Fruit fly (Drosophila melanogaster) whole organism, embryonic: ENCODE results near the gene Mrgn1.
A peak's percentile ranks its signal among the peaks of the same experiment; 100 is the strongest.

Source experiments
- Bdp1 ChIP-seq: fragments of 200-800 bp; sonication (Bioruptor generic); optimal IDR thresholded peaks from 3 replicates; lab custom pipeline; 2016; ENCODE audit warnings: missing biosample characterization, missing genetic modification characterization
- Blimp-1 ChIP-seq: fragments of 200-800 bp; sonication (Bioruptor generic); optimal IDR thresholded peaks from 3 replicates; lab custom pipeline; 2018; ENCODE audit warnings: missing biosample characterization, missing genetic modification characterization, mild to moderate bottlenecking, moderate library complexity, missing genetic modification reagents
- BtbVII ChIP-seq: fragments of 200-800 bp; sonication (Bioruptor generic); optimal IDR thresholded peaks from 3 replicates; lab custom pipeline; 2017; ENCODE audit warnings: missing biosample characterization, mild to moderate bottlenecking, missing genetic modification characterization
- C15 ChIP-seq: fragments of 200-800 bp; sonication (Bioruptor generic); IDR thresholded peaks from 3 replicates; pipeline ENCODE4 v1.3.6; 2022; ENCODE audit warnings: missing biosample characterization, missing genetic modification characterization
- CG10267 ChIP-seq: fragments of 200-800 bp; sonication (Bioruptor generic); optimal IDR thresholded peaks from 2 replicates; lab custom pipeline; 2018; ENCODE audit warnings: missing biosample characterization, mild to moderate bottlenecking, missing genetic modification characterization, moderate library complexity
- CG12391 ChIP-seq: fragments of 200-800 bp; sonication (Bioruptor generic); optimal IDR thresholded peaks from 3 replicates; lab custom pipeline; 2018; ENCODE audit warnings: missing biosample characterization, mild to moderate bottlenecking, missing genetic modification characterization, moderate library complexity
- CG13123 ChIP-seq: fragments of 200-800 bp; sonication (Bioruptor generic); optimal IDR thresholded peaks from 2 replicates; lab custom pipeline; 2016; ENCODE audit warnings: missing biosample characterization, missing genetic modification characterization
- CG13775 ChIP-seq: fragments of 200-800 bp; sonication (Bioruptor generic); optimal IDR thresholded peaks from 3 replicates; lab custom pipeline; 2017; ENCODE audit warnings: missing biosample characterization, mild to moderate bottlenecking, missing genetic modification characterization
- CG14710 ChIP-seq: fragments of 200-800 bp; sonication (Bioruptor generic); optimal IDR thresholded peaks from 3 replicates; lab custom pipeline; 2019; ENCODE audit warnings: missing biosample characterization, mild to moderate bottlenecking, missing genetic modification characterization, moderate library complexity
- CG18619 ChIP-seq: fragments of 200-800 bp; sonication (Bioruptor generic); optimal IDR thresholded peaks from 3 replicates; lab custom pipeline; 2017; ENCODE audit warnings: missing biosample characterization, mild to moderate bottlenecking, missing genetic modification characterization
- CG2199 ChIP-seq: fragments of 200-800 bp; sonication (Bioruptor generic); IDR thresholded peaks from 3 replicates; pipeline ENCODE4 v1.3.6; 2022; ENCODE audit warnings: missing biosample characterization, missing genetic modification characterization
- CG2712 ChIP-seq: fragments of 200-800 bp; optimal IDR thresholded peaks from 3 replicates; lab custom pipeline; 2019; ENCODE audit warnings: missing biosample characterization, mild to moderate bottlenecking, missing genetic modification characterization, moderate library complexity
- CG30020 ChIP-seq: fragments of 200-800 bp; optimal IDR thresholded peaks from 2 replicates; lab custom pipeline; 2019; ENCODE audit warnings: missing biosample characterization, mild to moderate bottlenecking, missing genetic modification characterization, moderate library complexity
- CG34376 ChIP-seq: fragments of 200-800 bp; sonication (Bioruptor generic); optimal IDR thresholded peaks from 2 replicates; lab custom pipeline; 2018; ENCODE audit warnings: missing biosample characterization, mild to moderate bottlenecking, missing genetic modification characterization
- CG4282 ChIP-seq: fragments of 200-800 bp; sonication (Bioruptor generic); optimal IDR thresholded peaks from 2 replicates; lab custom pipeline; 2016; ENCODE audit warnings: missing biosample characterization, missing genetic modification characterization
- CG4360 ChIP-seq: fragments of 200-800 bp; sonication (Bioruptor generic); IDR thresholded peaks from 2 replicates; pipeline ENCODE4 v1.3.6; 2022; ENCODE audit warnings: missing biosample characterization, missing genetic modification characterization
- CG4707 ChIP-seq: fragments of 200-800 bp; sonication (Bioruptor generic); optimal IDR thresholded peaks from 2 replicates; lab custom pipeline; 2018; ENCODE audit warnings: missing biosample characterization, mild to moderate bottlenecking, missing genetic modification characterization, moderate library complexity
- CG4854 ChIP-seq: fragments of 200-800 bp; sonication (Bioruptor generic); optimal IDR thresholded peaks from 2 replicates; lab custom pipeline; 2016; ENCODE audit warnings: missing biosample characterization, missing genetic modification characterization, inconsistent platforms
- CG6654 ChIP-seq: fragments of 200-800 bp; sonication (Bioruptor generic); optimal IDR thresholded peaks from 2 replicates; lab custom pipeline; 2017; ENCODE audit warnings: missing biosample characterization, mild to moderate bottlenecking, missing genetic modification characterization
- CG9215 ChIP-seq: fragments of 200-800 bp; sonication (Bioruptor generic); IDR thresholded peaks from 2 replicates; pipeline ENCODE4 v1.3.6; 2022; ENCODE audit warnings: missing biosample characterization, missing genetic modification characterization
- Camta ChIP-seq: fragments of 200-800 bp; sonication (Bioruptor generic); optimal IDR thresholded peaks from 2 replicates; lab custom pipeline; 2016; ENCODE audit warnings: missing biosample characterization, missing genetic modification characterization
- CkIIα-i1 ChIP-seq: fragments of 200-800 bp; sonication (Bioruptor generic); IDR thresholded peaks from 2 replicates; pipeline ENCODE4 v1.3.6; 2022; ENCODE audit warnings: missing biosample characterization, missing genetic modification characterization
- Deaf1 ChIP-seq: fragments of 200-800 bp; optimal IDR thresholded peaks from 3 replicates; lab custom pipeline; 2019; ENCODE audit warnings: missing biosample characterization, mild to moderate bottlenecking, missing genetic modification characterization, moderate library complexity
- Doc2 ChIP-seq: fragments of 200-800 bp; sonication (Bioruptor generic); IDR thresholded peaks from 2 replicates; pipeline ENCODE4 v1.3.6; 2022; ENCODE audit warnings: missing biosample characterization, missing genetic modification characterization
- E2f1 ChIP-seq: fragments of 200-800 bp; sonication (Bioruptor generic); IDR thresholded peaks from 2 replicates; pipeline ENCODE4 v1.3.6; 2022; ENCODE audit warnings: missing biosample characterization, missing genetic modification characterization
- Gsc ChIP-seq: fragments of 200-800 bp; sonication (Bioruptor generic); IDR thresholded peaks from 2 replicates; pipeline ENCODE4 v1.3.6; 2022; ENCODE audit warnings: missing biosample characterization, missing genetic modification characterization
- HLH54F ChIP-seq: fragments of 200-800 bp; sonication (Bioruptor generic); optimal IDR thresholded peaks from 3 replicates; lab custom pipeline; 2016; ENCODE audit warnings: missing biosample characterization, missing genetic modification characterization
- Hr78 ChIP-seq, 2 experiments: fragments of 200-800 bp in 1 of 2; fragments of >200 bp in 1 of 2; sonication (Bioruptor generic) in 1 of 2; optimal IDR thresholded peaks; 2 replicates each; lab custom pipeline; 2017 to 2019; ENCODE audit warnings: missing biosample characterization in 2 of 2, missing genetic modification characterization in 2 of 2, mild to moderate bottlenecking in 1 of 2, moderate library complexity in 1 of 2
- MTF-1 ChIP-seq: fragments of 200-800 bp; sonication (Bioruptor generic); optimal IDR thresholded peaks from 2 replicates; lab custom pipeline; 2018; ENCODE audit warnings: missing biosample characterization, mild to moderate bottlenecking, missing genetic modification characterization, borderline replicate concordance
- NK7.1 ChIP-seq: fragments of 200-800 bp; sonication (Bioruptor generic); optimal IDR thresholded peaks from 3 replicates; lab custom pipeline; 2016; ENCODE audit warnings: missing biosample characterization, missing genetic modification characterization
- Opbp ChIP-seq: fragments of 200-800 bp; sonication (Bioruptor generic); IDR thresholded peaks from 3 replicates; pipeline ENCODE4 v1.3.6; 2022; ENCODE audit warnings: missing biosample characterization, missing genetic modification characterization; ENCODE audit not compliant: partially characterized antibody
- Ptx1 ChIP-seq: fragments of 200-800 bp; sonication (Bioruptor generic); IDR thresholded peaks from 2 replicates; pipeline ENCODE4 v1.3.6; 2022; ENCODE audit warnings: missing biosample characterization, missing genetic modification characterization
- Sry-β ChIP-seq: fragments of 200-800 bp; sonication (Bioruptor generic); optimal IDR thresholded peaks from 2 replicates; lab custom pipeline; 2018; ENCODE audit warnings: missing biosample characterization, mild to moderate bottlenecking, missing genetic modification characterization, moderate library complexity
- cas ChIP-seq: fragments of 200-800 bp; sonication (Bioruptor generic); IDR thresholded peaks from 2 replicates; pipeline ENCODE4 v1.3.6; 2022; ENCODE audit warnings: missing biosample characterization, missing genetic modification characterization
- corto ChIP-seq: fragments of 200-800 bp; sonication (Bioruptor generic); optimal IDR thresholded peaks from 2 replicates; lab custom pipeline; 2016; ENCODE audit warnings: missing biosample characterization, mild to moderate bottlenecking, missing genetic modification characterization, moderate library complexity
- crp ChIP-seq, 2 experiments: fragments of 200-800 bp; sonication (Bioruptor generic); optimal IDR thresholded peaks; 2 replicates in 1 of 2; 3 replicates in 1 of 2; lab custom pipeline; 2017; ENCODE audit warnings: missing biosample characterization in 2 of 2, missing genetic modification characterization in 2 of 2, mild to moderate bottlenecking in 1 of 2, moderate library complexity in 1 of 2
- dimm ChIP-seq: fragments of 200-800 bp; sonication (Bioruptor generic); IDR thresholded peaks from 2 replicates; pipeline ENCODE4 v1.3.6; 2022; ENCODE audit warnings: missing biosample characterization, missing genetic modification characterization
- fd102C ChIP-seq: fragments of 200-800 bp; sonication (Bioruptor generic); optimal IDR thresholded peaks from 2 replicates; lab custom pipeline; 2018; ENCODE audit warnings: missing biosample characterization, mild to moderate bottlenecking, missing genetic modification characterization, moderate library complexity
- fru ChIP-seq: fragments of >200 bp; optimal IDR thresholded peaks from 2 replicates; lab custom pipeline; 2017
- fu2 ChIP-seq: fragments of 200-800 bp; sonication (Bioruptor generic); optimal IDR thresholded peaks from 2 replicates; lab custom pipeline; 2016; ENCODE audit warnings: missing biosample characterization, missing genetic modification characterization
- grn ChIP-seq: fragments of 200-800 bp; sonication (Bioruptor generic); optimal IDR thresholded peaks from 3 replicates; lab custom pipeline; 2017; ENCODE audit warnings: missing biosample characterization, missing genetic modification characterization
- hth ChIP-seq: fragments of >200 bp; optimal IDR thresholded peaks from 2 replicates; lab custom pipeline; 2017; ENCODE audit warnings: inconsistent platforms
- insv ChIP-seq, 2 experiments: fragments of 200-800 bp; sonication (Bioruptor generic); optimal IDR thresholded peaks; 3 replicates each; lab custom pipeline; 2016 to 2018; ENCODE audit warnings: missing biosample characterization in 2 of 2, missing genetic modification characterization in 2 of 2
- jing ChIP-seq: fragments of 200-800 bp; sonication (Bioruptor generic); optimal IDR thresholded peaks from 2 replicates; lab custom pipeline; 2018; ENCODE audit warnings: missing biosample characterization, mild to moderate bottlenecking, missing genetic modification characterization
- lmd ChIP-seq: fragments of 200-800 bp; sonication (Bioruptor generic); IDR thresholded peaks from 2 replicates; pipeline ENCODE4 v1.3.6; 2022; ENCODE audit warnings: missing biosample characterization, missing genetic modification characterization
- mam ChIP-seq: fragments of 200-800 bp; sonication (Bioruptor generic); optimal IDR thresholded peaks from 3 replicates; lab custom pipeline; 2016; ENCODE audit warnings: missing biosample characterization, missing genetic modification characterization
- org-1 ChIP-seq: fragments of 200-800 bp; sonication (Bioruptor generic); optimal IDR thresholded peaks from 2 replicates; lab custom pipeline; 2017; ENCODE audit warnings: missing biosample characterization, missing genetic modification characterization
- phol ChIP-seq: fragments of 200-800 bp; sonication (Bioruptor generic); optimal IDR thresholded peaks from 3 replicates; lab custom pipeline; 2018; ENCODE audit warnings: missing biosample characterization, mild to moderate bottlenecking, missing genetic modification characterization, moderate library complexity
- so ChIP-seq: fragments of 200-800 bp; sonication (Bioruptor generic); IDR thresholded peaks from 3 replicates; pipeline ENCODE4 v1.3.6; 2022; ENCODE audit warnings: missing biosample characterization, missing genetic modification characterization
- sug ChIP-seq: fragments of 200-800 bp; optimal IDR thresholded peaks from 2 replicates; lab custom pipeline; 2019; ENCODE audit warnings: missing biosample characterization, mild to moderate bottlenecking, missing genetic modification characterization, moderate library complexity
- tap ChIP-seq: fragments of 200-800 bp; optimal IDR thresholded peaks from 3 replicates; lab custom pipeline; 2019; ENCODE audit warnings: missing biosample characterization, mild to moderate bottlenecking, missing genetic modification characterization, moderate library complexity
- tll ChIP-seq, 2 experiments: fragments of 200-800 bp in 1 of 2; fragments of >200 bp in 1 of 2; sonication (Bioruptor generic) in 1 of 2; optimal IDR thresholded peaks; 2 replicates each; lab custom pipeline; 2017 to 2019; ENCODE audit warnings: missing biosample characterization in 2 of 2, missing genetic modification characterization in 2 of 2, mild to moderate bottlenecking in 1 of 2, moderate library complexity in 1 of 2

Mrgn1 gene

DNA sequence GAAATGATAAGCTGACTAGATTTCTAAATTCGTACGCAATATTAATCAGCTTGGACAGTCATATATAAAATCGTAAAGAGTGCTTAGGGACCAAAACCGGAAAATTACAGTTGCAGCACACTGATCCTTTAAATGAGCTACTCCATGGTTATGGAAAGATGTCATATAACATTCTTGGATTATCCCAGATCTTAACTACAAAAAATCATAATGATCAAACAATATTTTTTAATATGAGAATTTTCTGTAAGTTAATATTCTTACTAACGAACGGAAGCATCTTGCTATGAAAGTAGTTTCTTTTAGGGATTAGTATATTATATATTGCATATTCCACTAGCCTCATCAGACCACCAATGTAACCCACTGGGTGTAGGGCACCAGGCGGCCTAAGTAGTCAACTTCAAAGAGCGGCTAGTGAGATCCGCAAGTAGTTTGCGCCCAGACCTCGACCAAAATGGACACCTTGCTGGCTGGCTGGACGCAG lies 45.3 kb downstream of the Mrgn1 start, which contains the start of gene CG11162 (continued):
- no peak for TF ChIP-seq Sry-β
- no peak for TF ChIP-seq CG4282
- no peak for TF ChIP-seq fd102C (GFP tag; lab: Kevin White, UChicago)
- TF ChIP-seq E2f1, result no peak
- TF ChIP-seq hth, result no peak
- TF ChIP-seq tll (GFP tag; optimal IDR thresholded peaks at IDR 0.05; lab: Kevin White, UChicago), result no peak
- peak; percentile 10 for TF ChIP-seq BtbVII (GFP tag; lab: Kevin White, UChicago)
- no peak for TF ChIP-seq tap (tag; lab: Kevin White, UChicago)
- no peak for TF ChIP-seq CkIIα-i1
- no peak for TF ChIP-seq MTF-1 (GFP tag; lab: Kevin White, UChicago)
- no peak for TF ChIP-seq Deaf1 (tag; lab: Kevin White, UChicago)
- no peak for TF ChIP-seq CG4854
- TF ChIP-seq Camta (GFP tag; lab: Kevin White, UChicago), result no peak
- TF ChIP-seq CG12391 (tag; lab: Kevin White, UChicago), result no peak
- no peak for TF ChIP-seq CG34376 (GFP tag; lab: Kevin White, UChicago)
- TF ChIP-seq NK7.1 (GFP tag; lab: Kevin White, UChicago), result no peak
- no peak for TF ChIP-seq sug
- no peak for TF ChIP-seq CG14710
- TF ChIP-seq org-1 (GFP tag; lab: Kevin White, UChicago), result no peak
- peak; percentile 41 for TF ChIP-seq mam (GFP tag; lab: Kevin White, UChicago)
- TF ChIP-seq Opbp (GFP tag; lab: Robert Waterston, UW), result no peak
- no peak for TF ChIP-seq C15 (GFP tag; lab: Robert Waterston, UW)
- TF ChIP-seq Ptx1, result no peak
- no peak for TF ChIP-seq CG30020 (tag; lab: Kevin White, UChicago)
- TF ChIP-seq Bdp1 (GFP tag; lab: Kevin White, UChicago), result no peak
- no peak for TF ChIP-seq Hr78 (GFP tag; optimal IDR thresholded peaks at IDR 0.05; lab: Kevin White, UChicago)
- no peak for TF ChIP-seq cas (GFP tag; lab: Robert Waterston, UW)
- 0 out of 2 replicates have a peak, but pooled peaks have one; percentile 16 for TF ChIP-seq CG9215 (GFP tag; lab: Robert Waterston, UW)
- TF ChIP-seq HLH54F, result peak; percentile 30
- TF ChIP-seq crp (GFP tag; optimal IDR thresholded peaks at IDR 0.05; lab: Kevin White, UChicago), result no peak
- no peak for TF ChIP-seq CG4360 (GFP tag; lab: Robert Waterston, UW)
- TF ChIP-seq fru (lab: Kevin White, UChicago), result no peak
- TF ChIP-seq insv (GFP tag; optimal IDR thresholded peaks at IDR 0.05; lab: Kevin White, UChicago), result no peak
- TF ChIP-seq Blimp-1 (GFP tag; lab: Kevin White, UChicago), result no peak
- no peak for TF ChIP-seq lmd (GFP tag; lab: Robert Waterston, UW)
- TF ChIP-seq grn (GFP tag; lab: Kevin White, UChicago), result no peak
- no peak for TF ChIP-seq so (GFP tag; lab: Robert Waterston, UW)
- TF ChIP-seq phol, result no peak
- TF ChIP-seq CG18619 (GFP tag; lab: Kevin White, UChicago), result peak; percentile 6
- no peak for TF ChIP-seq CG6654 (GFP tag; lab: Kevin White, UChicago)
- TF ChIP-seq dimm (GFP tag; lab: Robert Waterston, UW), result no peak
- no peak for TF ChIP-seq jing
- no peak for TF ChIP-seq CG4707 (GFP tag; lab: Kevin White, UChicago)
- TF ChIP-seq Doc2 (GFP tag; lab: Robert Waterston, UW), result no peak
- TF ChIP-seq Gsc, result no peak
- peak; percentile 23 for TF ChIP-seq CG13775 (GFP tag; lab: Kevin White, UChicago)
- TF ChIP-seq fu2 (GFP tag; lab: Kevin White, UChicago), result no peak
- no peak for TF ChIP-seq CG2712 (tag; lab: Kevin White, UChicago)
- no peak for TF ChIP-seq CG10267
- TF ChIP-seq CG2199 (GFP tag; lab: Robert Waterston, UW), result no peak
- no peak for TF ChIP-seq corto (GFP tag; lab: Kevin White, UChicago)
- TF ChIP-seq CG13123 (GFP tag; lab: Kevin White, UChicago), result no peak
